Worm (Caenorhabditis elegans): ENCODE measurements around the gene srd-7.

DNA sequence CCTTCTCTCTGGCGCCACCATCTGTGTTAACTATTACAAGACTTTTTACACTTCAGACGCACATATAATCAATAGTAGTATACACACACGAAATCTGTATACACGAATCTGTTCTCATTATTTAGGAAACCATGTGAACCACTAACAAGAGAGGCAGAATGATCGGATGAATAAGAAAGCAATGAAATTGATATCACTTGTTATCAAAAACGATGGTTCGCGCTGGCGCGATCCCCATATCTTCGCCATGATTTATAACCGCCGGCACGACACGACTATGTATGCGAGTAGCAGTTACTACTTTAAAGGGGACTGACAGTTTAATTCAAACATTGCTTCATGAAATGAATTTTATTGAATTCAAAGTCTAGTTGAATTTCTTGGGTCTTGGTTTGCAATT is 5.3 kb downstream of the srd-7 start:
- no peak for TF ChIP-seq lsy-2 (tag; optimal IDR thresholded peaks at IDR 0.05)
- TF ChIP-seq nhr-28 (tag; optimal IDR thresholded peaks at IDR 0.05), result no peak
- no peak for TF ChIP-seq nhr-76 (tag; optimal IDR thresholded peaks at IDR 0.05)
- no peak for TF ChIP-seq bed-3 (GFP tag; optimal IDR thresholded peaks at IDR 0.05)
- TF ChIP-seq mep-1 (tag; optimal IDR thresholded peaks at IDR 0.05), result no peak
- no peak for TF ChIP-seq sptf-1 (tag; optimal IDR thresholded peaks at IDR 0.05)
- no peak for TF ChIP-seq ceh-43 (GFP tag; optimal IDR thresholded peaks at IDR 0.05)
- no peak for TF ChIP-seq mab-5 (tag; optimal IDR thresholded peaks at IDR 0.05)
- TF ChIP-seq pha-4 (tag; optimal IDR thresholded peaks at IDR 0.05), result no peak
- no peak for TF ChIP-seq unc-39 (tag; optimal IDR thresholded peaks at IDR 0.05)

All from whole organism, mixed stage, embryonic.